Fruit fly (Drosophila melanogaster): ENCODE data around the gene CG13101.

Gene CG13101

DNA sequence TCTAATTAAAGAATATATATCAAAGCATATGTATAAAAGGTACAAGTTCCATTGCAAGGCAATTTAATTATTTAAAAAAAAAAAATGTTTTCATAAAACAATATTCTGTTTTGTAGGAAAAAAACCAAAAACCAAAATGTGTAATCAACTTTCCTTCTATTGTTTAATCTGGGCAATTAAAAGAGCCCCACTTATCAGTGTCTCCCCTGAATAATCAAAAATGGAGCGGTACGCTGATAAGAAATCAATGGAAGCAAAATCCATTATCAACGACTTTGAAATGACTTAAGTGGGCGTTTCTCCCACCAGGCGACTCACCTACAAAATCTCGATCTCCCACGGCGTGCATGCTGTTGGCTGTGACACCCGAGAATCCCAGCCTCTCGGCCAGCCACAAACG is 44.0 kb downstream of the CG13101 start:
- TF ChIP-seq insv (optimal IDR thresholded peaks at IDR 0.05) (no peak), Myc (optimal IDR thresholded peaks at IDR 0.05) (no peak), psq (optimal IDR thresholded peaks at IDR 0.05) (no peak), ttk (optimal IDR thresholded peaks at IDR 0.05) (no peak), Sin3A (optimal IDR thresholded peaks at IDR 0.05) (no peak), h (optimal IDR thresholded peaks at IDR 0.05) (no peak)

DNA sequence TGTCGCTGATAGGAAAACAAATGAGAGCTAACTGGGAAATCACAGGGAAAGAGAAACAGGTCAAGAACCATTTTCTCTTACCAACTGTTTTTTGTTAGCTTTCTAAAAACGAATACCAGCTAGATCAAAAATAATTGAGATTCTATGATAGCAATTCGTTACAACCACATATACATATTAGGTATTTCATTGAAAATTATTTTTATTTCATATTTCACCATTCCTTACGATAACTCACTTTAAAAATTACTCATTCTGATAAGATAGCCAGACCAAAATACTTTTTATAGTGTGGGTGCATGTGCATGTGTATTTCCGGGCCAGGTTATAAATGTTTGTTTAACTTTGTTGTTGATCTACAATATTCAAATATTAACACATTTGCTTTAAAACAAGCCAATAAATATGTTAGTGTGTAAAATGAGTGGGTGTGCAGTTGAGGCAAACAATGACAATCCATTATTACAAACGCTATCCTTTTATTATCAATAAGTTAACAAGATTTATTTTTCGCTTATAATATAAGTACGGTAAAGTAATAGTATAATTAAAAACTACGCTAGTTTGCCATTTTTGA is 46.7 kb downstream of the CG13101 start:
- no peak for TF ChIP-seq psq (optimal IDR thresholded peaks at IDR 0.05)
- no peak for TF ChIP-seq Sin3A (optimal IDR thresholded peaks at IDR 0.05)
- no peak for TF ChIP-seq Myc (optimal IDR thresholded peaks at IDR 0.05)
- TF ChIP-seq ttk (optimal IDR thresholded peaks at IDR 0.05), result no peak
- no peak for TF ChIP-seq insv (optimal IDR thresholded peaks at IDR 0.05)
- no peak for TF ChIP-seq h (optimal IDR thresholded peaks at IDR 0.05)

DNA sequence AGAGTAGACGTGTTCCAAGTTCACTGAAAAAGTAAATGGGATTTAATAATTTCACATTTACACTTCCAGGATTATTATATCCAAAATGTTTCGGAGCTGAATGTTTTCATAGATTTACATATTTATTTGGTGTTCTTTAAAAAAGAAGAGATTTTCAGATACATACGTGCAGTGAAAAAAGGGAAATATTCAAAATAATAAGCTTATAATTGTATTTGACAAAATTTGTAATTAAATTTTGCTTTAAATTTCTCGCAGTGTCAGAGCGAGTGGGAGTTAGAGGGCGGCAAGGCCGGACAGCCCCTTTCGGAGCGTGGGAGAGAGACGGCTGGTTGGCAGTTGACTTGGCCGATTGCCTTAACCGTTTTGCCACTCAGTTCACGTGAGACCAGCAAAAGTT is 47.7 kb downstream of the CG13101 start, which contains the start of gene Tsp29Fb:
Gene Tsp29Fb (plus strand): TSS at position 388 of the 400 bp plus-strand sequence.
- TF ChIP-seq ttk (optimal IDR thresholded peaks at IDR 0.05), result no peak
- no peak for TF ChIP-seq psq (optimal IDR thresholded peaks at IDR 0.05)
- TF ChIP-seq Sin3A (optimal IDR thresholded peaks at IDR 0.05), result no peak
- no peak for TF ChIP-seq insv (optimal IDR thresholded peaks at IDR 0.05)
- TF ChIP-seq h (optimal IDR thresholded peaks at IDR 0.05), result no peak
- TF ChIP-seq Myc (optimal IDR thresholded peaks at IDR 0.05), result no peak

DNA sequence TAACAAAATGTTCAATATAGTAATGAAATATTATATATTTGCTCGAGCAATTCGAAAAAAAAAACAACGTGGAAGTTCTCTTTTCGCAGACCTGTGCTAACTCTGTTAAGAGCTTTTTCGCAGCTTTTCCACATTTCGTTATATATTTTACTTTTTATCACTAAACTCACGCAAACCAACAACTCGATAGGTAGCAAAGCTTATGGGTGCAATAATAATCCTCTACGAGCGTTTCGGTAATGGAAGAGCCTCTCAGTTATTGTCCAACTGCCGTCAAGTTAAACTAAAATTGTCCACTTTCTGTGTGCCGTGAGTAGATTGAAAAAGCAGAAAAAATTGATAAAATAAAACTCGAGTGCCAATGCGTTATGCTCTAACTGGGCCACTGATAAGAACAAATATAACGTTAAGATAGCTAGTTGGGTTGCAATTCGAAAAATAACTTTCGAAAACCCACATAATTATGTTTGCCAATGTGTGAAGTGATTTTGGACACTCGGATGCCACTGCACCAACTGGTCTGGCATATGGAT is 50.9 kb downstream of the CG13101 start, which contains the start of gene Tsp29Fa:
Gene Tsp29Fa (plus strand): TSS at position 253 of the 533 bp plus-strand sequence.
- TF ChIP-seq insv (optimal IDR thresholded peaks at IDR 0.05) (no peak), psq (optimal IDR thresholded peaks at IDR 0.05) (no peak), ttk (optimal IDR thresholded peaks at IDR 0.05) (no peak), Sin3A (optimal IDR thresholded peaks at IDR 0.05) (no peak), h (optimal IDR thresholded peaks at IDR 0.05) (no peak), Myc (optimal IDR thresholded peaks at IDR 0.05) (no peak)

DNA sequence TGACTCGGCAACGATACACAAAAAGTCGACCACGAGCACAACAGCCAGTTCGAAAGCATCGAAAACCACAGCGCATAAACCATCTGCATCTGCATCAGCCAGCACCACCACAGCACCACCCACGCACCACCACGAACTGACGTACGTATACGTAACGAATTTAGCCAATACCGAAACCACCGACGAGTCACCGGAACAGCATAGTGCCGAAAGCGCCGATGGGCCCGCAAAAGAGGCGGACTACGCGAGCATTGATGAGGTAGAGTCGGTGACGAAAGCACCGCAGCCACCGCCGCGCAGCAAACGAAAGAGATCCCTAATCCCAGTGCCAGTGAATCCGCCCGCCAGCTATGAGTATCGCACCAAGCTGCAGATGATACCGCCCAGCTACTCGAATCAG is 53.5 kb downstream of the CG13101 start:
- TF ChIP-seq Myc (optimal IDR thresholded peaks at IDR 0.05) (no peak), Sin3A (optimal IDR thresholded peaks at IDR 0.05) (no peak), h (optimal IDR thresholded peaks at IDR 0.05) (no peak), insv (optimal IDR thresholded peaks at IDR 0.05) (no peak), ttk (optimal IDR thresholded peaks at IDR 0.05) (no peak), psq (optimal IDR thresholded peaks at IDR 0.05) (no peak)

All from Kc167 (cell line).